Fruit fly (Drosophila melanogaster): ENCODE data around the gene PGRP-SA.

dm6 chrX:11572270-11572914 is 10.9 kb downstream of the PGRP-SA start, which contains the start of the genes Kmn1 and Reepl1:
- TF ChIP-seq CG9932 (GFP tag; IDR thresholded peaks at IDR 0.05) (peak; percentile 39; the same call in 1 of the 2 replicates), CG17568 (GFP tag; optimal IDR thresholded peaks at IDR 0.05) (no peak), CG13424 (tag; optimal IDR thresholded peaks at IDR 0.05) (no peak), Kr (GFP tag; optimal IDR thresholded peaks at IDR 0.05) (no peak), insv (GFP tag; optimal IDR thresholded peaks at IDR 0.05) (no peak), CTCF (GFP tag; optimal IDR thresholded peaks at IDR 0.05) (no peak), CG15479 (GFP tag; optimal IDR thresholded peaks at IDR 0.05) (no peak), CG2129 (GFP tag; IDR thresholded peaks at IDR 0.05; ENCODE audit: partially characterized antibody) (no peak), pzg (GFP tag; optimal IDR thresholded peaks at IDR 0.05) (peak; percentile 29), CG4730 (GFP tag; IDR thresholded peaks at IDR 0.05) (no peak)
